Worm (Caenorhabditis elegans) whole organism, L1 larva: Measurements from ENCODE around the gene R160.2.

ENCODE experiments used
- F16B12.6 ChIP-seq: fragments of 150-350 bp; optimal IDR thresholded peaks from 2 replicates; lab custom pipeline; 2014; ENCODE audit warnings: missing biosample characterization, missing genetic modification characterization
- Y116A8C.19 ChIP-seq: sonication (generic microtip); optimal IDR thresholded peaks from 2 replicates; lab custom pipeline; 2016; ENCODE audit warnings: missing compliant biosample characterization, missing genetic modification characterization, borderline replicate concordance
- alr-1 ChIP-seq: fragments of 200-800 bp; sonication (Bioruptor generic); optimal IDR thresholded peaks from 2 replicates; lab custom pipeline; 2018; ENCODE audit warnings: borderline replicate concordance, mild to moderate bottlenecking, missing genetic modification characterization, missing compliant biosample characterization
- ceh-63 ChIP-seq: fragments of 200-800 bp; sonication (Bioruptor generic); optimal IDR thresholded peaks from 2 replicates; lab custom pipeline; 2018; ENCODE audit warnings: mild to moderate bottlenecking, missing genetic modification characterization, missing compliant biosample characterization
- ceh-82 ChIP-seq, 3 experiments: fragments of 150-350 bp in 1 of 3; sonication (generic microtip) in 2 of 3; optimal IDR thresholded peaks; 2 replicates each; lab custom pipeline; 2014 to 2017; ENCODE audit warnings: missing biosample characterization in 3 of 3, missing genetic modification characterization in 3 of 3
- dpl-1 ChIP-seq, 3 experiments: fragments of 150-350 bp in 2 of 3; sonication (generic microtip) in 1 of 3; optimal IDR thresholded peaks; 2 replicates each; lab custom pipeline; 2014 to 2017; ENCODE audit warnings: missing biosample characterization in 3 of 3, missing genetic modification characterization in 3 of 3, missing genetic modification reagents in 3 of 3
- dsc-1 ChIP-seq: sonication (generic microtip); optimal IDR thresholded peaks from 2 replicates; lab custom pipeline; 2016; ENCODE audit warnings: mild to moderate bottlenecking, missing genetic modification characterization, missing compliant biosample characterization
- ets-5 ChIP-seq: fragments of 200-800 bp; sonication (Bioruptor generic); IDR thresholded peaks from 2 replicates; pipeline ENCODE4 v1.3.6; 2022; ENCODE audit warnings: missing genetic modification characterization, missing compliant biosample characterization
- grh-1 ChIP-seq: fragments of 200-800 bp; sonication (Bioruptor generic); IDR thresholded peaks from 2 replicates; pipeline ENCODE4 v1.3.6; 2022; ENCODE audit warnings: missing genetic modification reagents, missing genetic modification characterization, missing compliant biosample characterization
- irx-1 ChIP-seq: sonication (generic microtip); optimal IDR thresholded peaks from 2 replicates; lab custom pipeline; 2016; ENCODE audit warnings: missing genetic modification characterization, missing compliant biosample characterization
- lin-13 ChIP-seq: fragments of 150-350 bp; optimal IDR thresholded peaks from 2 replicates; lab custom pipeline; 2014; ENCODE audit warnings: missing biosample characterization, missing genetic modification reagents, missing genetic modification characterization
- lin-14 ChIP-seq: fragments of 200-800 bp; sonication (Bioruptor generic); optimal IDR thresholded peaks from 2 replicates; lab custom pipeline; 2018; ENCODE audit warnings: mild to moderate bottlenecking, missing genetic modification characterization, moderate library complexity, missing compliant biosample characterization
- lir-3 ChIP-seq: sonication (generic microtip); optimal IDR thresholded peaks from 2 replicates; lab custom pipeline; 2016; ENCODE audit warnings: mild to moderate bottlenecking, missing genetic modification characterization, moderate library complexity, missing compliant biosample characterization; ENCODE audit not compliant: poor library complexity
- mab-9 ChIP-seq: fragments of 200-800 bp; sonication (Bioruptor generic); IDR thresholded peaks from 2 replicates; pipeline ENCODE4 v1.3.6; 2022; ENCODE audit warnings: missing genetic modification reagents, missing genetic modification characterization, missing compliant biosample characterization
- mdl-1 ChIP-seq, 2 experiments: fragments of 150-350 bp; optimal IDR thresholded peaks; 2 replicates each; lab custom pipeline; 2014 to 2017; ENCODE audit warnings: missing biosample characterization in 2 of 2, missing genetic modification characterization in 2 of 2, inconsistent platforms in 1 of 2
- mep-1 ChIP-seq: fragments of 150-350 bp; optimal IDR thresholded peaks from 2 replicates; lab custom pipeline; 2014; ENCODE audit warnings: missing biosample characterization, missing genetic modification characterization
- nhr-12 ChIP-seq: sonication (generic microtip); optimal IDR thresholded peaks from 2 replicates; lab custom pipeline; 2017; ENCODE audit warnings: missing biosample characterization, missing genetic modification characterization
- nhr-19 ChIP-seq: fragments of 200-800 bp; sonication (Bioruptor generic); conservative IDR thresholded peaks from 2 replicates; pipeline ENCODE4 v1.3.6; 2022; ENCODE audit warnings: missing genetic modification characterization, missing compliant biosample characterization
- nhr-20 ChIP-seq: sonication (generic microtip); optimal IDR thresholded peaks from 2 replicates; lab custom pipeline; 2016; ENCODE audit warnings: mild to moderate bottlenecking, missing genetic modification characterization, missing compliant biosample characterization
- nhr-76 ChIP-seq: sonication (generic microtip); optimal IDR thresholded peaks from 2 replicates; lab custom pipeline; 2017; ENCODE audit warnings: missing biosample characterization, missing genetic modification characterization
- nhr-84 ChIP-seq: sonication (generic microtip); optimal IDR thresholded peaks from 2 replicates; lab custom pipeline; 2017; ENCODE audit warnings: missing biosample characterization, missing genetic modification characterization
- nhr-85 ChIP-seq: sonication (generic microtip); peaks from one replicate; lab custom pipeline; 2016; ENCODE audit warnings: missing genetic modification characterization, inconsistent platforms, missing compliant biosample characterization
- nhr-90 ChIP-seq: sonication (generic microtip); optimal IDR thresholded peaks from 2 replicates; lab custom pipeline; 2016; ENCODE audit warnings: mild to moderate bottlenecking, missing genetic modification characterization, missing compliant biosample characterization; ENCODE audit not compliant: poor library complexity
- pag-3 ChIP-seq: sonication (generic microtip); optimal IDR thresholded peaks from 2 replicates; lab custom pipeline; 2017; ENCODE audit warnings: missing genetic modification characterization, mild to moderate bottlenecking, missing compliant biosample characterization, antibody characterized with exemption, borderline replicate concordance; ENCODE audit not compliant: insufficient read depth
- pax-3 ChIP-seq: fragments of 200-800 bp; sonication (Bioruptor generic); optimal IDR thresholded peaks from 2 replicates; lab custom pipeline; 2018; ENCODE audit warnings: mild to moderate bottlenecking, missing genetic modification characterization, moderate library complexity, missing compliant biosample characterization
- pqm-1 ChIP-seq: sonication (generic microtip); optimal IDR thresholded peaks from 3 replicates; lab custom pipeline; 2017; ENCODE audit warnings: missing biosample characterization, missing genetic modification characterization
- snpc-4 ChIP-seq: fragments of 150-350 bp; optimal IDR thresholded peaks from 2 replicates; lab custom pipeline; 2014; ENCODE audit warnings: missing biosample characterization, missing genetic modification characterization
- snu-23 ChIP-seq: sonication (generic microtip); optimal IDR thresholded peaks from 2 replicates; lab custom pipeline; 2016; ENCODE audit warnings: missing genetic modification characterization, missing compliant biosample characterization
- sptf-1 ChIP-seq: fragments of 150-350 bp; optimal IDR thresholded peaks from 2 replicates; lab custom pipeline; 2014; ENCODE audit warnings: missing biosample characterization, missing genetic modification characterization
- tbx-2 ChIP-seq: sonication (generic microtip); optimal IDR thresholded peaks from 2 replicates; lab custom pipeline; 2016; ENCODE audit warnings: missing genetic modification characterization, missing compliant biosample characterization
- unc-30 ChIP-seq: sonication (generic microtip); optimal IDR thresholded peaks from 2 replicates; lab custom pipeline; 2017; ENCODE audit warnings: missing biosample characterization, missing genetic modification characterization
- xbp-1 ChIP-seq: sonication (generic microtip); optimal IDR thresholded peaks from 2 replicates; lab custom pipeline; 2016; ENCODE audit warnings: missing genetic modification characterization, missing compliant biosample characterization
- zag-1 ChIP-seq: fragments of 150-350 bp; optimal IDR thresholded peaks from 2 replicates; lab custom pipeline; 2014; ENCODE audit warnings: missing biosample characterization, missing genetic modification characterization
- ztf-11 ChIP-seq, 2 experiments: sonication (generic microtip); optimal IDR thresholded peaks; 2 replicates each; lab custom pipeline; 2016 to 2017; ENCODE audit warnings: missing genetic modification characterization in 2 of 2, missing biosample characterization in 1 of 2, missing compliant biosample characterization in 1 of 2
- ztf-4 ChIP-seq: fragments of 150-350 bp; optimal IDR thresholded peaks from 2 replicates; lab custom pipeline; 2014; ENCODE audit warnings: missing biosample characterization, missing genetic modification characterization

Gene R160.2

ce11 chrX:4410280-4410911, 33.7 kb upstream of the R160.2 start:
- TF ChIP-seq F16B12.6 (no peak), lin-14 (GFP tag; lab: Kevin White, UChicago) (no peak), nhr-85 (no peak), snu-23 (GFP tag; lab: Kevin White, UChicago) (no peak), ztf-11 (tag; optimal IDR thresholded peaks at IDR 0.05; lab: Kevin White, UChicago) (no peak), grh-1 (GFP tag; lab: Robert Waterston, UW) (no peak), irx-1 (tag; lab: Kevin White, UChicago) (no peak), mep-1 (no peak), dpl-1 (GFP tag; optimal IDR thresholded peaks at IDR 0.05; lab: Kevin White, UChicago) (no peak), pqm-1 (tag; lab: Kevin White, UChicago) (no peak), ceh-82 (tag; optimal IDR thresholded peaks at IDR 0.05; lab: Kevin White, UChicago) (no peak), ets-5 (GFP tag; lab: Robert Waterston, UW) (no peak), tbx-2 (tag; lab: Kevin White, UChicago) (no peak), snpc-4 (tag; lab: Kevin White, UChicago) (no peak), pag-3 (tag; lab: Kevin White, UChicago) (no peak), lin-13 (no peak), mdl-1 (tag; optimal IDR thresholded peaks at IDR 0.05; lab: Kevin White, UChicago) (no peak), dsc-1 (tag; lab: Kevin White, UChicago) (no peak), nhr-76 (no peak), nhr-90 (tag; lab: Kevin White, UChicago) (no peak)
- TF ChIP-seq, all 84 proteins: peak for 0

- TF ChIP-seq ceh-82 (tag; optimal IDR thresholded peaks at IDR 0.05; lab: Kevin White, UChicago): no peak
- no peak for TF ChIP-seq nhr-84 (tag; lab: Kevin White, UChicago)
- no peak for TF ChIP-seq sptf-1 (tag; lab: Kevin White, UChicago)
- TF ChIP-seq nhr-90 (tag; lab: Kevin White, UChicago): no peak
- TF ChIP-seq nhr-19 (GFP tag; lab: Robert Waterston, UW): no peak
- TF ChIP-seq ztf-4: no peak
- TF ChIP-seq nhr-20 (tag; lab: Kevin White, UChicago): no peak
- TF ChIP-seq lin-14 (GFP tag; lab: Kevin White, UChicago): no peak
- no peak for TF ChIP-seq grh-1 (GFP tag; lab: Robert Waterston, UW)
- TF ChIP-seq alr-1 (tag; lab: Kevin White, UChicago): no peak
Observed at ce11 chrX:4409591-4410279, 33.0 kb upstream of the R160.2 start.

ce11 chrX:4408466-4408865, 31.8 kb upstream of the R160.2 start:
- no peak for TF ChIP-seq ceh-63 (GFP tag; lab: Kevin White, UChicago)
- TF ChIP-seq unc-30: no peak
- no peak for TF ChIP-seq ceh-82 (tag; optimal IDR thresholded peaks at IDR 0.05; lab: Kevin White, UChicago)
- no peak for TF ChIP-seq pax-3
- TF ChIP-seq zag-1 (tag; lab: Kevin White, UChicago): no peak
- no peak for TF ChIP-seq xbp-1
- no peak for TF ChIP-seq lir-3 (tag; lab: Kevin White, UChicago)
- TF ChIP-seq Y116A8C.19 (tag; lab: Kevin White, UChicago): no peak
- no peak for TF ChIP-seq lin-13
- no peak for TF ChIP-seq mab-9 (GFP tag; lab: Robert Waterston, UW)
- TF ChIP-seq nhr-12: no peak
